Worm (Caenorhabditis elegans): ENCODE measurements around the gene spr-3.

Gene spr-3

ce11 chrX:4490400-4490799 is 23.5 kb upstream of the spr-3 start:
- TF ChIP-seq gei-8 (GFP tag; optimal IDR thresholded peaks at IDR 0.05) (no peak), hlh-30 (tag; optimal IDR thresholded peaks at IDR 0.05; ENCODE audit: insufficient read depth) (peak; percentile 55), sdz-12 (GFP tag; optimal IDR thresholded peaks at IDR 0.05) (no peak), daf-12 (tag; optimal IDR thresholded peaks at IDR 0.05) (no peak), set-16 (GFP tag; IDR thresholded peaks at IDR 0.05) (no peak), unc-39 (tag; optimal IDR thresholded peaks at IDR 0.05) (no peak), hif-1 (tag; optimal IDR thresholded peaks at IDR 0.05) (no peak), lin-29 (GFP tag; IDR thresholded peaks at IDR 0.05) (no peak), nhr-76 (tag; optimal IDR thresholded peaks at IDR 0.05) (no peak), lin-13 (GFP tag; optimal IDR thresholded peaks at IDR 0.05) (no peak), F49E8.2 (tag; optimal IDR thresholded peaks at IDR 0.05; ENCODE audit: borderline replicate concordance) (no peak), dmd-9 (GFP tag; IDR thresholded peaks at IDR 0.05) (no peak), lsy-2 (tag; optimal IDR thresholded peaks at IDR 0.05) (peak in 1 of 2 experiments; percentile 33), nhr-28 (tag; optimal IDR thresholded peaks at IDR 0.05) (no peak), lin-38 (GFP tag; IDR thresholded peaks at IDR 0.05) (no peak), madf-5 (GFP tag; IDR thresholded peaks at IDR 0.05) (no peak), tag-97 (GFP tag; IDR thresholded peaks at IDR 0.05) (no peak), mdl-1 (tag; optimal IDR thresholded peaks at IDR 0.05) (peak in 1 of 2 experiments; percentile 15), zfp-2 (tag; optimal IDR thresholded peaks at IDR 0.05) (no peak), pqm-1 (tag; optimal IDR thresholded peaks at IDR 0.05) (no peak), dve-1 (tag; optimal IDR thresholded peaks at IDR 0.05; ENCODE audit: insufficient read depth) (no peak), R02D3.7 (tag; optimal IDR thresholded peaks at IDR 0.05) (no peak), daf-19 (GFP tag; conservative IDR thresholded peaks at IDR 0.05) (no peak), lim-7 (GFP tag; IDR thresholded peaks at IDR 0.05) (no peak), spr-1 (tag; optimal IDR thresholded peaks at IDR 0.05) (no peak), pha-4 (GFP tag; IDR thresholded peaks at IDR 0.05) (no peak), pha-4 (tag; optimal IDR thresholded peaks at IDR 0.05) (no peak), mes-2 (tag; optimal IDR thresholded peaks at IDR 0.05; ENCODE audit: poor library complexity, severe bottlenecking) (no peak), lir-3 (tag; optimal IDR thresholded peaks at IDR 0.05) (no peak), nhr-11 (tag; optimal IDR thresholded peaks at IDR 0.05) (peak; percentile 81), Y48G9A.11 (GFP tag; IDR thresholded peaks at IDR 0.05) (no peak), mxl-2 (GFP tag; conservative IDR thresholded peaks at IDR 0.05) (no peak)

ce11 chrX:4492199-4492598 is 21.7 kb upstream of the spr-3 start, which contains the start of gene F46H6.5:
Gene F46H6.5 (minus strand): TSS chrX:4492208.
- TF ChIP-seq ztf-11 (tag; optimal IDR thresholded peaks at IDR 0.05) (no peak), pha-4 (GFP tag; IDR thresholded peaks at IDR 0.05) (no peak), pha-4 (tag; optimal IDR thresholded peaks at IDR 0.05) (peak; percentile 55), daf-16 (GFP tag; optimal IDR thresholded peaks at IDR 0.05) (no peak), daf-16 (tag; optimal IDR thresholded peaks at IDR 0.05) (peak; percentile 50), dve-1 (tag; optimal IDR thresholded peaks at IDR 0.05; ENCODE audit: insufficient read depth) (peak; percentile 37)

ce11 chrX:4493439-4494006 is 20.4 kb upstream of the spr-3 start:
- TF ChIP-seq hif-1 (tag; optimal IDR thresholded peaks at IDR 0.05) (no peak), aha-1 (tag) (peak; percentile 96)

Measured in whole organism, L4 larva.